Fruit fly (Drosophila melanogaster): ENCODE data around the gene CG1789.
A peak's percentile ranks its signal among the peaks of the same experiment; 100 is the strongest.

CG1789 gene

dm6 chrX:8762260-8762659 lies 41.9 kb downstream of the CG1789 start (continued):
- 0 out of 2 replicates have a peak, but pooled peaks have one; percentile 3 for TF ChIP-seq CG1024 (GFP tag; IDR thresholded peaks at IDR 0.05)
- TF ChIP-seq CG2712 (tag; optimal IDR thresholded peaks at IDR 0.05) = peak; percentile 11
- peak; percentile 24; the same call in 1 of the 2 replicates for TF ChIP-seq Xrp1 (GFP tag; IDR thresholded peaks at IDR 0.05)
- TF ChIP-seq CG7839 (tag; optimal IDR thresholded peaks at IDR 0.05) = no peak
- no peak for TF ChIP-seq Oaz (GFP tag; IDR thresholded peaks at IDR 0.05)
- TF ChIP-seq sens (GFP tag) = peak; percentile 83
- 0 out of 3 replicates have a peak, but pooled peaks have one; percentile 8 for TF ChIP-seq CG7357 (GFP tag; IDR thresholded peaks at IDR 0.05)
- 0 out of 2 replicates have a peak, but pooled peaks have one; percentile 2 for TF ChIP-seq H2.0 (GFP tag; IDR thresholded peaks at IDR 0.05)
- no peak for TF ChIP-seq Hsf (GFP tag; optimal IDR thresholded peaks at IDR 0.05)
- TF ChIP-seq sc (optimal IDR thresholded peaks at IDR 0.05) = no peak
- no peak for TF ChIP-seq sc (GFP tag; optimal IDR thresholded peaks at IDR 0.05)

dm6 chrX:8765270-8765669 lies 45.0 kb downstream of the CG1789 start:
- TF ChIP-seq jing (GFP tag; optimal IDR thresholded peaks at IDR 0.05) = no peak
- no peak for TF ChIP-seq CG17385 (GFP tag; optimal IDR thresholded peaks at IDR 0.05)
- TF ChIP-seq CG14860 (GFP tag; IDR thresholded peaks at IDR 0.05; ENCODE audit: partially characterized antibody) = no peak
- no peak for TF ChIP-seq pan (optimal IDR thresholded peaks at IDR 0.05)
- TF ChIP-seq pan (GFP tag; optimal IDR thresholded peaks at IDR 0.05 in 1 of 2, IDR thresholded peaks at IDR 0.05 in 1 of 2) = peak in 1 of 2 experiments; percentile 18
- TF ChIP-seq CG17361 (GFP tag; IDR thresholded peaks at IDR 0.05) = 0 out of 3 replicates have a peak, but pooled peaks have one; percentile 22
- TF ChIP-seq CG16813 (GFP tag; IDR thresholded peaks at IDR 0.05; ENCODE audit: partially characterized antibody) = 0 out of 3 replicates have a peak, but pooled peaks have one; percentile 17
- TF ChIP-seq lab (GFP tag; optimal IDR thresholded peaks at IDR 0.05) = no peak
- TF ChIP-seq vnd (GFP tag; IDR thresholded peaks at IDR 0.05; ENCODE audit: partially characterized antibody) = no peak
- TF ChIP-seq pb (GFP tag; optimal IDR thresholded peaks at IDR 0.05) = no peak
- TF ChIP-seq dmrt99B (tag; optimal IDR thresholded peaks at IDR 0.05) = no peak
- TF ChIP-seq CG4820 (GFP tag; optimal IDR thresholded peaks at IDR 0.05) = no peak
- TF ChIP-seq kni (GFP tag; optimal IDR thresholded peaks at IDR 0.05) = peak; percentile 25
- peak in 1 of 2 experiments; percentile 80 for TF ChIP-seq Hr78 (GFP tag; optimal IDR thresholded peaks at IDR 0.05)
- peak; percentile 75 for TF ChIP-seq crol (GFP tag; IDR thresholded peaks at IDR 0.05)
- no peak for TF ChIP-seq CG5245 (GFP tag; optimal IDR thresholded peaks at IDR 0.05)
- TF ChIP-seq CG4360 (GFP tag; IDR thresholded peaks at IDR 0.05) = peak; percentile 67
- TF ChIP-seq Aef1 (GFP tag; IDR thresholded peaks at IDR 0.05) = no peak
- peak; percentile 2 for TF ChIP-seq Med (GFP tag)

- TF ChIP-seq CG10274 (GFP tag; optimal IDR thresholded peaks at IDR 0.05) (no peak), dimm (GFP tag; IDR thresholded peaks at IDR 0.05) (no peak), Awh (GFP tag; IDR thresholded peaks at IDR 0.05) (0 out of 2 replicates have a peak, but pooled peaks have one; percentile 34), abd-A (tag; optimal IDR thresholded peaks at IDR 0.05) (peak; percentile 61), sqz (GFP tag; optimal IDR thresholded peaks at IDR 0.05) (peak; percentile 57), CG8388 (GFP tag; optimal IDR thresholded peaks at IDR 0.05) (no peak), Max (GFP tag; optimal IDR thresholded peaks at IDR 0.05) (no peak), CG7928 (GFP tag; optimal IDR thresholded peaks at IDR 0.05) (no peak), pros (GFP tag; optimal IDR thresholded peaks at IDR 0.05) (peak; percentile 56), ase (GFP tag; IDR thresholded peaks at IDR 0.05) (no peak), CG9817 (tag; optimal IDR thresholded peaks at IDR 0.05) (no peak), Asciz (GFP tag; optimal IDR thresholded peaks at IDR 0.05) (no peak), crol (GFP tag; IDR thresholded peaks at IDR 0.05) (no peak), vvl (GFP tag; IDR thresholded peaks at IDR 0.05) (peak; percentile 69), CG5180 (GFP tag; optimal IDR thresholded peaks at IDR 0.05) (no peak), wek (GFP tag; optimal IDR thresholded peaks at IDR 0.05) (no peak)
Measured at dm6 chrX:8767304-8767703, 47.0 kb downstream of the CG1789 start.

All from whole organism, embryonic.